Worm (Caenorhabditis elegans) whole organism, L2 larva: ENCODE measurements around the gene rha-2.

Experiments
- R02D3.7 ChIP-seq: fragments of 150-350 bp; optimal IDR thresholded peaks from 2 replicates; lab custom pipeline; 2014; ENCODE audit warnings: missing biosample characterization, missing genetic modification characterization
- ceh-82 ChIP-seq: fragments of 150-350 bp; optimal IDR thresholded peaks from 2 replicates; lab custom pipeline; 2014; ENCODE audit warnings: missing biosample characterization, missing genetic modification characterization
- lin-13 ChIP-seq: fragments of 150-350 bp; optimal IDR thresholded peaks from 2 replicates; lab custom pipeline; 2014; ENCODE audit warnings: missing biosample characterization, missing genetic modification reagents, missing genetic modification characterization
- skn-1 ChIP-seq: sonication (generic microtip); optimal IDR thresholded peaks from 2 replicates; lab custom pipeline; 2017; ENCODE audit warnings: missing biosample characterization, missing genetic modification characterization
- zag-1 ChIP-seq: fragments of 150-350 bp; optimal IDR thresholded peaks from 2 replicates; lab custom pipeline; 2014; ENCODE audit warnings: missing biosample characterization, missing genetic modification characterization
- ztf-11 ChIP-seq: sonication (generic microtip); optimal IDR thresholded peaks from 2 replicates; lab custom pipeline; 2017; ENCODE audit warnings: missing biosample characterization, missing genetic modification characterization

- TF ChIP-seq ceh-82 (no peak), ztf-11 (tag; lab: Kevin White, UChicago) (no peak), zag-1 (tag; lab: Kevin White, UChicago) (no peak), R02D3.7 (tag; lab: Kevin White, UChicago) (no peak), skn-1 (tag; lab: Kevin White, UChicago) (no peak), lin-13 (GFP tag; lab: Kevin White, UChicago) (no peak)
These were observed 39.1 kb upstream of the rha-2 start for ce11 chrIII:8653457-8653856.
